Worm (Caenorhabditis elegans): ENCODE data around the gene C36C9.11.

DNA sequence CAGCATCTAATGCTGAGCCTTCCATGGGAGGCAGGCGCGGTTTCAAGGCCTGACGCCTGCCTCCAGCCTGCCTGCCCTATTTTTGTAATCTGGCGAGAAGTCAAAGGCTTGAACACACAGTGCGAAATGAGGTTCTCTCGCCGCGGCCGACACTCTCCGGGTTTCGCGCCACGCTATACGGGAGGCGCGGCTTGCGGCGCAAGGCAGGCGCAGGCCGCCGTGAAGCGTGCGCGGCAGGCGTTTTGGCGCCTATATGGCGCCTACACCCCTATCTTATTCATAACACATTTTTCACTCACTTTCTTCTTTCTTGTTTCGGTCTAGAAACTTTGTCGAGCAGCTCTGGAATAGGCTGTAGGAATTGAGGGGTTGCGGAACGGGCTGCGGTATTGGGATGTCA lies 15.9 kb downstream of the C36C9.11 start:
- TF ChIP-seq med-1 (GFP tag; optimal IDR thresholded peaks at IDR 0.05; ENCODE audit: insufficient read depth) (no peak), flt-1 (GFP tag; IDR thresholded peaks at IDR 0.05) (no peak), ztf-29 (GFP tag; IDR thresholded peaks at IDR 0.05) (no peak), ztf-23 (GFP tag; IDR thresholded peaks at IDR 0.05) (no peak), tab-1 (GFP tag; IDR thresholded peaks at IDR 0.05) (0 out of 2 replicates have a peak, but pooled peaks have one; percentile 26), T22C8.4 (GFP tag; IDR thresholded peaks at IDR 0.05) (no peak), cog-1 (tag; optimal IDR thresholded peaks at IDR 0.05) (no peak), klf-2 (GFP tag; conservative IDR thresholded peaks at IDR 0.05) (no peak), ref-1 (GFP tag; conservative IDR thresholded peaks at IDR 0.05) (no peak)
